Worm (Caenorhabditis elegans) whole organism, midembryonic: ENCODE results near the gene Y116A8C.24.

Experiments
- flt-1 ChIP-seq: fragments of 200-800 bp; sonication (Bioruptor generic); IDR thresholded peaks from 2 replicates; pipeline ENCODE4 v1.3.6; 2022; ENCODE audit warnings: missing genetic modification characterization, missing compliant biosample characterization
- ref-1 ChIP-seq: fragments of 200-800 bp; sonication (Bioruptor generic); conservative IDR thresholded peaks from 2 replicates; pipeline ENCODE4 v1.3.6; 2022; ENCODE audit warnings: missing genetic modification reagents, missing genetic modification characterization, missing compliant biosample characterization
- tab-1 ChIP-seq: fragments of 200-800 bp; sonication (Bioruptor generic); IDR thresholded peaks from 2 replicates; pipeline ENCODE4 v1.3.6; 2022; ENCODE audit warnings: missing genetic modification characterization, missing compliant biosample characterization
- ztf-23 ChIP-seq: fragments of 200-800 bp; sonication (Bioruptor generic); IDR thresholded peaks from 2 replicates; pipeline ENCODE4 v1.3.6; 2022; ENCODE audit warnings: missing genetic modification reagents, missing genetic modification characterization, missing compliant biosample characterization

DNA sequence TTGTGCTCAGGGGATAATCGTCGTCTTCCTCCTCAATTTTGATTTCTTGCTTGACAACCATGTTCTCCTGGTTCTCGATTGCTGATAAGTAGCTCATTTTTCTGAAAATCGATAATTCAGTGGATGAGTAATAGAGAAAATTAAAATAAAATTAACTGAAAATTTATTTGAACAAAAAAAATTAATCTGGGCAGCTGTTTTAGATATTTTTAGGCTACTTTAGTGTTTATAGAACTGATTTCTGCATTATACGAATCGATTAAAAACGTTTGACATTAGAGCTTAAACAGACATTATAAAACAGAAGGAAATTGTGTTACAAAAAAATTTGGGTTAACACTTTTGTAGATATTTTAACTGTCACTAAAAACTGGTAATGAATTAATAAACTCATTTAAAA lies 22.4 kb downstream of the Y116A8C.24 start, which contains the start of gene athp-3:
- TF ChIP-seq flt-1 (GFP tag; lab: Robert Waterston, UW) (no peak), ref-1 (GFP tag; lab: Robert Waterston, UW) (no peak), ztf-23 (GFP tag; lab: Robert Waterston, UW) (no peak), tab-1 (GFP tag; lab: Robert Waterston, UW) (no peak)
